Fruit fly (Drosophila melanogaster) whole organism, adult: ENCODE data around the gene DNAlig3.

Experiments used
- CG14711 ChIP-seq: fragments of 200-800 bp; sonication (Bioruptor generic); optimal IDR thresholded peaks from 2 replicates; lab custom pipeline; 2018; ENCODE audit warnings: missing biosample characterization, mild to moderate bottlenecking, missing genetic modification characterization, moderate library complexity
- CG1620 ChIP-seq: fragments of 200-800 bp; sonication (Bioruptor generic); optimal IDR thresholded peaks from 2 replicates; lab custom pipeline; 2016; ENCODE audit warnings: missing biosample characterization, missing genetic modification characterization
- CG5204 ChIP-seq: fragments of 200-800 bp; sonication (Bioruptor generic); optimal IDR thresholded peaks from 2 replicates; lab custom pipeline; 2016; ENCODE audit warnings: missing biosample characterization, missing genetic modification characterization
- Clk ChIP-seq: fragments of 200-800 bp; sonication (Bioruptor generic); optimal IDR thresholded peaks from 2 replicates; lab custom pipeline; 2017; ENCODE audit warnings: missing biosample characterization, missing genetic modification characterization
- Mnt ChIP-seq: fragments of 200-800 bp; sonication (Bioruptor generic); optimal IDR thresholded peaks from 2 replicates; lab custom pipeline; 2016; ENCODE audit warnings: missing biosample characterization, mild to moderate bottlenecking, missing genetic modification characterization
- cnc ChIP-seq, 2 experiments: fragments of >200 bp; optimal IDR thresholded peaks; 2 replicates each; lab custom pipeline; 2017
- kay ChIP-seq: fragments of 200-800 bp; sonication (Bioruptor generic); peaks from one replicate; lab custom pipeline; 2016; ENCODE audit warnings: missing biosample characterization, missing genetic modification characterization, borderline replicate concordance
- ovo ChIP-seq: fragments of 200-800 bp; sonication (Bioruptor generic); optimal IDR thresholded peaks from 2 replicates; lab custom pipeline; 2016; ENCODE audit warnings: missing biosample characterization, missing genetic modification characterization

DNA sequence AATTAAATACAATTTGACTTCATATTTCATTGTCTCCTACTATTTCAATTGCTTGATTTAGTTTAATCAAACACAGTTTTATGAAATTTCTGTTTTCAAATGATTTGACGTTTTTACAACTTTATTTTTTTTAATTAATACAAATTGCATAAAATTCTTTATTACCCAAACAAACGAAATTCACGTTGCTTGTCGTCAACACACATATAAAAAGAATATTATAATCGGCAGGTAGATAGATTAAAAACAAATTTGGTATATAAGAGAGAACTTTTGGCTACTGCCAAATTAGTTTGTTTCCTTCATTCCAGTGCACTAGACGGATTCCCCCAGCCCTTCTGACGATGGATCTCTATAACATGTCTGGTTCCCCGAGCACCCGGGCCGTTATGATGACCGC lies 24.8 kb downstream of the DNAlig3 start, which contains the start of gene GstD6:
- TF ChIP-seq Mnt (GFP tag; lab: Kevin White, UChicago) = no peak
- no peak for TF ChIP-seq CG14711 (tag; lab: Kevin White, UChicago)
- no peak for TF ChIP-seq ovo (GFP tag; lab: Kevin White, UChicago)
- no peak for TF ChIP-seq CG5204
- TF ChIP-seq cnc (optimal IDR thresholded peaks at IDR 0.05; lab: Kevin White, UChicago) = no peak
- no peak for TF ChIP-seq CG1620 (GFP tag; lab: Kevin White, UChicago)
- no peak for TF ChIP-seq kay
- TF ChIP-seq Clk (GFP tag; lab: Kevin White, UChicago) = no peak
